Worm (Caenorhabditis elegans) whole organism, young adult: ENCODE results near the gene jmjd-3.3.
A peak's percentile ranks its signal among the peaks of the same experiment; 100 is the strongest.

Source experiments
- C06A6.2 ChIP-seq: fragments of 200-800 bp; sonication (Bioruptor generic); conservative IDR thresholded peaks from 2 replicates; pipeline ENCODE4 v1.3.6; 2022; ENCODE audit warnings: missing genetic modification characterization, missing compliant biosample characterization
- D2030.7 ChIP-seq: fragments of 200-800 bp; sonication (Bioruptor generic); IDR thresholded peaks from 2 replicates; pipeline ENCODE4 v1.3.6; 2022; ENCODE audit warnings: missing genetic modification reagents, missing genetic modification characterization, missing compliant biosample characterization
- F39B2.1 ChIP-seq: fragments of 200-800 bp; sonication (Bioruptor generic); IDR thresholded peaks from 2 replicates; pipeline ENCODE4 v1.3.6; 2022; ENCODE audit warnings: missing genetic modification reagents, missing genetic modification characterization, missing compliant biosample characterization
- F49E8.2 ChIP-seq: sonication (generic microtip); optimal IDR thresholded peaks from 3 replicates; lab custom pipeline; 2017; ENCODE audit warnings: missing genetic modification characterization, mild to moderate bottlenecking, missing compliant biosample characterization, antibody characterized with exemption, moderate library complexity; ENCODE audit not compliant: insufficient read depth
- F57C9.4 ChIP-seq: sonication (generic microtip); optimal IDR thresholded peaks from 2 replicates; lab custom pipeline; 2017; ENCODE audit warnings: mild to moderate bottlenecking, missing genetic modification characterization, missing compliant biosample characterization
- K12H6.12 ChIP-seq: fragments of 200-800 bp; sonication (Bioruptor generic); optimal IDR thresholded peaks from 2 replicates; lab custom pipeline; 2018; ENCODE audit warnings: mild to moderate bottlenecking, missing genetic modification characterization, missing compliant biosample characterization
- Y53F4B.3 ChIP-seq: fragments of 200-800 bp; sonication (Bioruptor generic); IDR thresholded peaks from 2 replicates; pipeline ENCODE4 v1.3.6; 2022; ENCODE audit warnings: missing genetic modification reagents, missing genetic modification characterization, missing compliant biosample characterization
- Y53G8AR.9 ChIP-seq: fragments of 200-800 bp; sonication (Bioruptor generic); conservative IDR thresholded peaks from 2 replicates; pipeline ENCODE4 v1.3.6; 2022; ENCODE audit warnings: missing genetic modification reagents, missing genetic modification characterization, missing compliant biosample characterization
- Y67H2A.10 ChIP-seq: fragments of 200-800 bp; sonication (Bioruptor generic); conservative IDR thresholded peaks from 2 replicates; pipeline ENCODE4 v1.3.6; 2022; ENCODE audit warnings: missing genetic modification reagents, missing genetic modification characterization, missing compliant biosample characterization
- Y79H2A.3 ChIP-seq: fragments of 200-800 bp; sonication (Bioruptor generic); conservative IDR thresholded peaks from 2 replicates; pipeline ENCODE4 v1.3.6; 2022; ENCODE audit warnings: missing genetic modification reagents, missing genetic modification characterization, missing compliant biosample characterization
- Y95B8A.8 ChIP-seq: fragments of 200-800 bp; sonication (Bioruptor generic); IDR thresholded peaks from 2 replicates; pipeline ENCODE4 v1.3.6; 2022; ENCODE audit warnings: missing genetic modification reagents, missing genetic modification characterization, missing compliant biosample characterization
- akir-1 ChIP-seq: fragments of 200-800 bp; sonication (Bioruptor generic); optimal IDR thresholded peaks from 2 replicates; lab custom pipeline; 2018; ENCODE audit warnings: mild to moderate bottlenecking, missing genetic modification characterization, moderate library complexity, missing compliant biosample characterization
- attf-3 ChIP-seq: fragments of 200-800 bp; sonication (Bioruptor generic); conservative IDR thresholded peaks from 2 replicates; pipeline ENCODE4 v1.3.6; 2022; ENCODE audit warnings: missing genetic modification reagents, missing genetic modification characterization, missing compliant biosample characterization
- attf-5 ChIP-seq: fragments of 200-800 bp; sonication (Bioruptor generic); optimal IDR thresholded peaks from 2 replicates; lab custom pipeline; 2018; ENCODE audit warnings: mild to moderate bottlenecking, missing genetic modification characterization, missing compliant biosample characterization
- ccch-3 ChIP-seq: fragments of 200-800 bp; sonication (Bioruptor generic); optimal IDR thresholded peaks from 2 replicates; lab custom pipeline; 2018; ENCODE audit warnings: mild to moderate bottlenecking, missing genetic modification characterization, missing compliant biosample characterization
- cebp-1 ChIP-seq, 2 experiments: fragments of 200-800 bp in 1 of 2; sonication (Bioruptor generic) in 1 of 2; sonication (generic microtip) in 1 of 2; IDR thresholded peaks in 1 of 2; optimal IDR thresholded peaks in 1 of 2; 2 replicates each; pipeline versions ENCODE4 v1.3.6 to Lab custom; 2017 to 2022; ENCODE audit warnings: missing compliant biosample characterization in 2 of 2, missing genetic modification characterization in 2 of 2, mild to moderate bottlenecking in 1 of 2, missing genetic modification reagents in 1 of 2, moderate library complexity in 1 of 2
- chd-7 ChIP-seq: sonication (generic microtip); optimal IDR thresholded peaks from 2 replicates; lab custom pipeline; 2016; ENCODE audit warnings: mild to moderate bottlenecking, missing genetic modification characterization, moderate library complexity, missing compliant biosample characterization
- die-1 ChIP-seq: sonication (generic microtip); optimal IDR thresholded peaks from 2 replicates; lab custom pipeline; 2016; ENCODE audit warnings: missing genotype, mild to moderate bottlenecking, missing genetic modification characterization, missing compliant biosample characterization
- dox-1 ChIP-seq: fragments of 200-800 bp; sonication (Bioruptor generic); IDR thresholded peaks from 2 replicates; pipeline ENCODE4 v1.3.6; 2022; ENCODE audit warnings: missing genetic modification reagents, missing genetic modification characterization, missing compliant biosample characterization
- efl-1 ChIP-seq: fragments of 150-350 bp; optimal IDR thresholded peaks from 2 replicates; lab custom pipeline; 2014; ENCODE audit warnings: missing biosample characterization, missing genetic modification reagents, missing genetic modification characterization
- egrh-3 ChIP-seq: fragments of 200-800 bp; sonication (Bioruptor generic); IDR thresholded peaks from 2 replicates; pipeline ENCODE4 v1.3.6; 2022; ENCODE audit warnings: missing genetic modification reagents, missing genetic modification characterization, missing compliant biosample characterization
- ekl-4 ChIP-seq: fragments of 200-800 bp; sonication (Bioruptor generic); IDR thresholded peaks from 2 replicates; pipeline ENCODE4 v1.3.6; 2022; ENCODE audit warnings: missing genetic modification reagents, missing genetic modification characterization, missing compliant biosample characterization
- ets-4 ChIP-seq: fragments of 200-800 bp; sonication (Bioruptor generic); optimal IDR thresholded peaks from 2 replicates; lab custom pipeline; 2018; ENCODE audit warnings: mild to moderate bottlenecking, missing genetic modification characterization, missing compliant biosample characterization
- gei-17 ChIP-seq: fragments of 200-800 bp; sonication (Bioruptor generic); optimal IDR thresholded peaks from 2 replicates; lab custom pipeline; 2018; ENCODE audit warnings: mild to moderate bottlenecking, missing genetic modification characterization, missing compliant biosample characterization
- him-1 ChIP-seq: sonication (generic microtip); optimal IDR thresholded peaks from 2 replicates; lab custom pipeline; 2016; ENCODE audit warnings: missing genotype, missing genetic modification reagents, missing genetic modification characterization, missing compliant biosample characterization
- hrde-1 ChIP-seq: sonication (generic microtip); optimal IDR thresholded peaks from 2 replicates; lab custom pipeline; 2016; ENCODE audit warnings: missing genetic modification characterization, mild to moderate bottlenecking, missing compliant biosample characterization, moderate library complexity, missing genotype, missing genetic modification reagents, borderline replicate concordance
- let-526 ChIP-seq: fragments of 200-800 bp; sonication (Bioruptor generic); IDR thresholded peaks from 2 replicates; pipeline ENCODE4 v1.3.6; 2022; ENCODE audit warnings: missing genetic modification reagents, missing genetic modification characterization, missing compliant biosample characterization
- lin-26 ChIP-seq: fragments of 200-800 bp; sonication (Bioruptor generic); IDR thresholded peaks from 2 replicates; pipeline ENCODE4 v1.3.6; 2022; ENCODE audit warnings: missing genetic modification reagents, missing genetic modification characterization, missing compliant biosample characterization
- lin-35 ChIP-seq, 3 experiments: fragments of 150-350 bp in 2 of 3; sonication (generic microtip) in 1 of 3; optimal IDR thresholded peaks; 2 replicates each; lab custom pipeline; 2014 to 2018; ENCODE audit warnings: missing biosample characterization in 3 of 3, missing genetic modification characterization in 3 of 3, missing genetic modification reagents in 3 of 3
- lin-40 ChIP-seq: sonication (generic microtip); optimal IDR thresholded peaks from 2 replicates; lab custom pipeline; 2016; ENCODE audit warnings: missing genetic modification characterization, mild to moderate bottlenecking, missing compliant biosample characterization, missing genotype, missing genetic modification reagents
- madf-6 ChIP-seq: fragments of 200-800 bp; sonication (Bioruptor generic); IDR thresholded peaks from 2 replicates; pipeline ENCODE4 v1.3.6; 2022; ENCODE audit warnings: missing genetic modification reagents, missing genetic modification characterization, missing compliant biosample characterization
- mes-4 ChIP-seq: sonication (generic microtip); optimal IDR thresholded peaks from 2 replicates; lab custom pipeline; 2016; ENCODE audit warnings: missing genotype, missing genetic modification characterization, missing compliant biosample characterization
- nfya-1 ChIP-seq: sonication (generic microtip); optimal IDR thresholded peaks from 2 replicates; lab custom pipeline; 2017; ENCODE audit warnings: antibody characterized with exemption, missing compliant biosample characterization, missing genetic modification characterization, borderline replicate concordance; ENCODE audit not compliant: insufficient read depth
- nhr-80 ChIP-seq: sonication (generic microtip); optimal IDR thresholded peaks from 2 replicates; lab custom pipeline; 2016; ENCODE audit warnings: missing genetic modification characterization, missing compliant biosample characterization
- nhr-90 ChIP-seq: sonication (generic microtip); optimal IDR thresholded peaks from 2 replicates; lab custom pipeline; 2016; ENCODE audit warnings: missing genotype, mild to moderate bottlenecking, missing genetic modification characterization, missing compliant biosample characterization
- pbrm-1 ChIP-seq: fragments of 200-800 bp; sonication (Bioruptor generic); IDR thresholded peaks from 2 replicates; pipeline ENCODE4 v1.3.6; 2022; ENCODE audit warnings: missing genetic modification reagents, missing genetic modification characterization, missing compliant biosample characterization
- rcor-1 ChIP-seq: fragments of 200-800 bp; sonication (Bioruptor generic); IDR thresholded peaks from 2 replicates; pipeline ENCODE4 v1.3.6; 2022; ENCODE audit warnings: missing genetic modification reagents, missing genetic modification characterization, missing compliant biosample characterization
- rpc-1 ChIP-seq, 2 experiments: fragments of 150-350 bp in 1 of 2; sonication (generic microtip) in 1 of 2; optimal IDR thresholded peaks; 2 replicates each; lab custom pipeline; 2014 to 2018; ENCODE audit warnings: missing biosample characterization in 1 of 2, missing genetic modification characterization in 1 of 2, missing genetic modification reagents in 1 of 2, missing genotype in 1 of 2
- sdz-38 ChIP-seq: sonication (generic microtip); optimal IDR thresholded peaks from 2 replicates; lab custom pipeline; 2016; ENCODE audit warnings: missing genotype, missing genetic modification characterization, missing compliant biosample characterization
- snpc-1.3 ChIP-seq: sonication (generic microtip); optimal IDR thresholded peaks from 2 replicates; lab custom pipeline; 2017; ENCODE audit warnings: missing genetic modification characterization, mild to moderate bottlenecking, missing compliant biosample characterization, antibody characterized with exemption, moderate library complexity, missing genotype, missing genetic modification reagents; ENCODE audit not compliant: insufficient read depth
- snpc-4 ChIP-seq, 5 experiments: fragments of 150-350 bp in 1 of 5; sonication (generic microtip) in 4 of 5; optimal IDR thresholded peaks; 2 replicates each; lab custom pipeline; 2014 to 2018; ENCODE audit warnings: missing genetic modification characterization in 5 of 5, missing biosample characterization in 3 of 5, antibody characterized with exemption in 2 of 5, mild to moderate bottlenecking in 2 of 5, missing compliant biosample characterization in 2 of 5, missing genotype in 2 of 5, moderate library complexity in 2 of 5, missing genetic modification reagents in 1 of 5
- somi-1 ChIP-seq: fragments of 200-800 bp; sonication (Bioruptor generic); optimal IDR thresholded peaks from 2 replicates; lab custom pipeline; 2018; ENCODE audit warnings: mild to moderate bottlenecking, missing genetic modification characterization, missing compliant biosample characterization
- unc-62 ChIP-seq: fragments of 150-350 bp; optimal IDR thresholded peaks from 2 replicates; lab custom pipeline; 2014; ENCODE audit warnings: missing biosample characterization, missing genetic modification reagents, missing genetic modification characterization
- zfh-2 ChIP-seq: fragments of 200-800 bp; sonication (Bioruptor generic); conservative IDR thresholded peaks from 2 replicates; pipeline ENCODE4 v1.3.6; 2022; ENCODE audit warnings: missing genetic modification reagents, missing genetic modification characterization, missing compliant biosample characterization
- zim-3 ChIP-seq: sonication (generic microtip); optimal IDR thresholded peaks from 2 replicates; lab custom pipeline; 2017; ENCODE audit warnings: mild to moderate bottlenecking, missing genetic modification characterization, moderate library complexity, missing compliant biosample characterization
- ztf-3 ChIP-seq: fragments of 200-800 bp; sonication (Bioruptor generic); optimal IDR thresholded peaks from 2 replicates; lab custom pipeline; 2018; ENCODE audit warnings: mild to moderate bottlenecking, missing genetic modification characterization, missing compliant biosample characterization

jmjd-3.3 gene

DNA sequence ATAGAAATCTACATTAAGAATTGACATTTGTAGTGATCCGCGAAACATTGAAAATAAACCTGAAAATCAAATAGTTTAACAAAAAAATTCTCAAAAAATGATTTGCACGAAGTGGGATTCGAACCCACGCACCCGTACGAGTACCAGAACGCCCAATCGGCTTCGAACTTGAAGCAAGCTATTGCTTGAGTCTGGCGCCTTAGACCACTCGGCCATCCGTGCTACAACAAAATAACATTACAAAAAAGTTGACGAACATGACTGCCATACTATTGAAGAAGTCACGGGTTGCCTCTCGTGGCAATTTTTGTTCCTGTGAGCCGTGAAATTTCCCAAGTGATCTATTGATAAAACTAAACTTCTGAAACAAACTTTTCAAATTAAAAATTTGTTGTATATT is 7.1 kb downstream of the jmjd-3.3 start:
- TF ChIP-seq F49E8.2 (tag; lab: Kevin White, UChicago) (no peak), let-526 (no peak), sdz-38 (no peak), ztf-3 (GFP tag; lab: Kevin White, UChicago) (no peak), him-1 (tag; lab: Kevin White, UChicago) (peak; percentile 51), Y79H2A.3 (GFP tag; lab: Robert Waterston, UW) (no peak), unc-62 (GFP tag; lab: Kevin White, UChicago) (no peak), ekl-4 (GFP tag; lab: Robert Waterston, UW) (no peak), mes-4 (peak; percentile 39), efl-1 (no peak), F39B2.1 (no peak), snpc-1.3 (peak; percentile 63), lin-26 (0 out of 2 replicates have a peak, but pooled peaks have one; percentile 45), chd-7 (tag; lab: Kevin White, UChicago) (no peak), attf-3 (GFP tag; lab: Robert Waterston, UW) (no peak), egrh-3 (GFP tag; lab: Robert Waterston, UW) (no peak), Y53F4B.3 (GFP tag; lab: Robert Waterston, UW) (no peak), rpc-1 (optimal IDR thresholded peaks at IDR 0.05; lab: Kevin White, UChicago) (peak; percentile 75), rpc-1 (tag; optimal IDR thresholded peaks at IDR 0.05; lab: Kevin White, UChicago) (peak; percentile 90), C06A6.2 (GFP tag; lab: Robert Waterston, UW) (no peak), zim-3 (tag; lab: Kevin White, UChicago) (no peak), snpc-4 (GFP tag; optimal IDR thresholded peaks at IDR 0.05; lab: Kevin White, UChicago) (peak; percentile 62), snpc-4 (tag; optimal IDR thresholded peaks at IDR 0.05; lab: Kevin White, UChicago) (peak in 2 of 4 experiments; percentile 36 to 58), F57C9.4 (tag; lab: Kevin White, UChicago) (no peak), nhr-90 (tag; lab: Kevin White, UChicago) (peak; percentile 32), lin-40 (tag; lab: Kevin White, UChicago) (no peak), hrde-1 (no peak), pbrm-1 (GFP tag; lab: Robert Waterston, UW) (peak; percentile 76), zfh-2 (GFP tag; lab: Robert Waterston, UW) (no peak), Y95B8A.8 (no peak), ccch-3 (no peak), K12H6.12 (tag; lab: Kevin White, UChicago) (no peak), cebp-1 (GFP tag; IDR thresholded peaks at IDR 0.05; lab: Robert Waterston, UW) (no peak), cebp-1 (tag; optimal IDR thresholded peaks at IDR 0.05; lab: Kevin White, UChicago) (peak; percentile 1), lin-35 (GFP tag; optimal IDR thresholded peaks at IDR 0.05; lab: Kevin White, UChicago) (no peak), die-1 (tag; lab: Kevin White, UChicago) (peak; percentile 64), somi-1 (no peak), ets-4 (GFP tag; lab: Kevin White, UChicago) (no peak), gei-17 (GFP tag; lab: Kevin White, UChicago) (no peak), Y53G8AR.9 (GFP tag; lab: Robert Waterston, UW) (0 out of 2 replicates have a peak, but pooled peaks have one; percentile 22), Y67H2A.10 (GFP tag; lab: Robert Waterston, UW) (no peak), dox-1 (GFP tag; lab: Robert Waterston, UW) (peak; percentile 45; the same call in 1 of the 2 replicates), attf-5 (GFP tag; lab: Kevin White, UChicago) (no peak), nhr-80 (no peak), akir-1 (no peak), D2030.7 (peak; percentile 92), madf-6 (GFP tag; lab: Robert Waterston, UW) (0 out of 2 replicates have a peak, but pooled peaks have one; percentile 18), nfya-1 (no peak), rcor-1 (peak; percentile 62)
